Fruit fly (Drosophila melanogaster) ovary, adult (tissue): ENCODE measurements around the gene eEF1delta.

Experiments used
- CG17801 ChIP-seq: fragments of 200-800 bp; optimal IDR thresholded peaks from 2 replicates; lab custom pipeline; 2019; ENCODE audit warnings: missing biosample characterization, mild to moderate bottlenecking, missing genetic modification characterization, moderate library complexity; ENCODE audit not compliant: partially characterized antibody

The eEF1delta gene

DNA sequence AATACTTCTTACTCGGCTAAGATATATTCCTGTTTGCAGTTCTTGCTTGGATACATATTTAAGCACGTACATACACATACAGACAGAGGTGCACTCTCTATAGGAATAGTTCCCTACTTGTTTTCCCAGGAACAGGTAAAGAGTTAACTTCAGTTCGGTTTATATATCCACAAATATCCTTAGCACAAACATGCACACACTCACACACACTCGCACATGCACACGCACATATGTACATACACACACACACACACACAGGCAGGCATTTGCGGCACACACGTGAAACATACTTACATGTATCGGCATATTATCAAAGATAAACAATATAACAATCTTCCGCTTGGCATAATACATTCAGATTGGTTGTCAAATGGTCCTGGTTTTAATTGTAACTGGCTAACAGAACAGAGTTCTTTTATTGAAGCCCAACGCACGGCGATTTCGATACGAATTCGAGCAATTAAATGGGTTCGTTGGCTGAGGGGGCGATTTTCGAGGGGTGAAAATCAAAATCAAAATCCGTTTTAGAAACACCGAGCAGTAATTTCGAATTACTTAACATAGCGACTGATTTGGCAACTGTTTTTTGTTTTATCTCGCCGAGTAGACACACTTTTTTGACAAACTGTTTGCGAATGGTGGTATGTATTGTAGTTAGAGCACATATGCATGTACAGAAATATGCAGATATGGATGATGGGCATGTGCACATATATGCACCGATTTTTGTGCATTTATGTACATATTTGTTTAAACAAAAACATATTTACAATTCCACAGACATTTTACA, 27.8 kb downstream of the eEF1delta start:
- no peak for TF ChIP-seq CG17801 (GFP tag; lab: Kevin White, UChicago)

DNA sequence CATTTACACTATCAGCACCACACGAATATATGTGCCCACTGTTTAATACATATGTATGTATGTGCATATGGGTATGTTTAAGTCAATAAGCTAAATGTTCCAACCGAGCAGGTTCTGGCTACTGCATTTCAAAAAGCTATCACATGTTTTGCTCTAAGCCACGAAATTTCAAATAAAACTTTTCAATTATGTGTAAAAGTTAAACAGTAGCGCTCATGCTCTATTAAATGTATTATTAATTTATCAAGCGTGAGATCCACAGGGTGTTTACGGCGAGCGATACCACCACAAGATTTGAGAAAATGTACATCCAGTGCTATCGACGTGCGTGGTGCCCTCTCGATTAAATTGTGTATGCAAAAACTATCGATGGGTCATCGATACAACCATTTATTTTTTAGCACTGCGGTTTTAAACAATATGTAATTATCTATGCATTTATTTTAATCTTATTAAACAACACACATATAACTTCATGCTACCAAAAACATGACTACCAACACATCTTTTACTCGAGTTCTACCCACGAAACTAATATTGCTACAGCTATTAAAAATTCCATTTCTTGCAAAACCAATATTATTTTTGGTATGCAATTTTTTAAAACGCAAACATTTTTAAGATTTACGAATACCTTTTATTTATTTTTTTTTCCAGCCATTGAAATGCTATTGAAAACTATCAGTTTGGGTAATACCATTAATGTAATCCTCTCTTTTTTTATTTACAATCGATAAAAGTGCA, 28.6 kb downstream of the eEF1delta start, which contains the start of gene Pten:
TSS of gene Pten (minus strand) at position 300 of the 744 bp plus-strand sequence.
- TF ChIP-seq CG17801 (GFP tag; lab: Kevin White, UChicago), result peak; percentile 26

DNA sequence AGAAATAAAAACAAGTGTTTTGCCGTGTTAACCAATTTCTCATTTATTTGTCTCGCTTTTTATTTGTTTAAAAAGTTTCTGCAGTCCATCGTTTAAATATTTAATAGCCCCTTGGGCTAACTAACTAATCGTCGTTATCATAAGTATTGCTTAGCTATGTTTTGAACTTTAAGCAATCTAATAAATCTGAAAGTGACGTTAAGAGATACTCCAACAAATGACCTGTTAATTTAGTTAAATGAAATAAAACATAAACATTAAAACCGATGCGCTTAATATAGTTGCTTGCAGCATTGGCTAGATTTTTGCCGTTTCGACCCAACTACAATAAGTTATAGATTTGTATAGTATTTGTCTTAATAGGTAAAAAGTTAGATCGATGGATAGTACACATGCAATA, 29.5 kb downstream of the eEF1delta start:
- TF ChIP-seq CG17801 (GFP tag; lab: Kevin White, UChicago), result no peak

DNA sequence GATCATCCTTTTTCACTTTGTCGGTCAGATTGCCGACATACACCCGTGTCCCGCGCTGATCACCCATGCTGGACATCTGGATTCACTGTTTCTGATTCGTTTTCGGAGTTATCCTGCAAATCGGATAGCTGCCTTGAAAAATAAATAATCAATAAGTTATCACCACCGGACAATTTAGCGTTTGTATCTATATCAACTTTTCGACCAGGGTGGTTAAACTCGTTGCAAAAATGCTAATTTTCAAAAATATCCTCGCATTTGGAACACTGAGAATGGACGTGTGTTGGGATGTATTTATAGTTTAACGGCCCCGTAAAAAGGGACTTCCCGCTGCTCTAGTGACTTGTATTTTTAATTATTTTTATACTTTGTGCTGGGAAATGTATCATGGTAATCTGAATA, 31.0 kb downstream of the eEF1delta start, which contains the start of gene Rsf1:
TSS of gene Rsf1 (minus strand) at position 212 of the 402 bp plus-strand sequence.
- no peak for TF ChIP-seq CG17801 (GFP tag; lab: Kevin White, UChicago)

DNA sequence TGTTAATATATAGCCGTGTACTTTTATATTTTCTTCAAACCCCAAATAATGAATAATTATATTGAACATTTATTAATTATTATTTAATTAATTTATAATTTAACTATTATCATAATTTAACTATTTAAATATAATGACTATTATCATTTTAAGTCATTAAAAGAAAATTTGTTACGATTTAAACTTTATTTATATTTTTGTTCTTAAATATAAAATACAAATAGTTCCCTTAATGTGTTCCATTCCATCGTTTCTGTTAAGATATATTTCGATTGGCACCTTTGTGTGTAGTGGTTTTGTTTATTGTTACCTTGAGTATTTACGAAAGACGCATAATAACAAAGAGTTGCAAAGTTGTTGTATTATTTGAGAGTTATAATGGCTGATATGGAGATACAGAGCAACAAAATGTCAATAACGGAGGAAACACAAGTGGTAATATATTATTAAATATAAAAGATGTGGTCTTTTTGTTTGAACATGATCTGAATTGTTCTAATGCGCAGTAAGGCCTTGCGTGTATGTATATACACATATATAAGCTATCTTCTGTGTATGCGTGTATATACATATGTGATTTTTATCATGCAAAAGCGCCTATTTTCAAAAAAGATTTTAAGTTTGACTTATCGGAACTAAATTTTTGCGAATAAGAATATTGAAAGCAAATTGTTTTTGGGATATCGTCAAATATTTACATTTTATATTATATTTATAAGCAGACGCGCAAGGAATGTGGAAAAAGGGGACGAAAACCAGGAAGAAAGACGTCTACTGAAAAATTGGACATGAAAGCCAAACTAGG, 31.7 kb downstream of the eEF1delta start, which contains the start of gene REPTOR-BP:
TSS of gene REPTOR-BP (plus strand) at position 296 of the 805 bp plus-strand sequence.
- TF ChIP-seq CG17801 (GFP tag; lab: Kevin White, UChicago), result no peak

DNA sequence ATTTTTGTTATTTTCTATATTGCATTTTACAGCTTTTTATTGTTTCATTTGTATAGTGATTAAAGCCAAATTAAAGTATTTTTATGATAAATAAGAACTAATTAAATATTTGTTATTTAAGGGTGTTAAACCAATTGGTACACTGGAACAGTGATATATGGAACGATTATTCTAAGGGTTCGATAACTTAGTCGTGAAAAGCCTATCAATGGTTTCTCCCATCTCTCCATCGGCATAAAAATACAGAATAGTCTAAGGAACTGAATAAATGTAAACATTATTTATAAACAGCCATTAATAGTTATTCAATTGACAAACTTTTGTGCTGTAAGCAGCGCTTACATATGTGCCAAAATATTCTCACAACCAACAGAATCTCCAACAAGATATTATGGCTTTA, 32.8 kb downstream of the eEF1delta start, which contains the start of gene Mob3:
TSS of gene Mob3 (plus strand) at position 208 of the 400 bp plus-strand sequence.
- TF ChIP-seq CG17801 (GFP tag; lab: Kevin White, UChicago), result peak; percentile 21

DNA sequence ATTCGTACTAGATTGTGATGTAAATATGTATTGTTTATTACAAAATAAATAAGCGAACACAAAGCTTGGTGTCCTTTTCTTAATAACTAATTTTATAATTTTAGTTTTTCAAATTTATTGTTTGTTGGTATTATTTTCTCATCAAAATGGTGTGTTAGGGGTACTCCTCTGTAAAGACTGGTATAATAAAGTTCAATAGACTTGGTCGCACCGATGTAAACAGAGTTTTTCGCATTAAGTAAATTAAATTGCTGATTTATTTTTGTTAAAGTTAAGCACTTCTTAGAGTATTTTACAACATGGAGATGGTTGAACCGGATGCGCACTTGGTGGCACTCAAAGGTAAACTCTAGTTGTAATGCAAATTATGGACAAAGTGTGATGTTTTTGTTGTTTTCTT, 34.2 kb downstream of the eEF1delta start, which contains the start of gene CG4953:
TSS of gene CG4953 (plus strand) at position 193 of the 400 bp plus-strand sequence.
- TF ChIP-seq CG17801 (GFP tag; lab: Kevin White, UChicago), result no peak

DNA sequence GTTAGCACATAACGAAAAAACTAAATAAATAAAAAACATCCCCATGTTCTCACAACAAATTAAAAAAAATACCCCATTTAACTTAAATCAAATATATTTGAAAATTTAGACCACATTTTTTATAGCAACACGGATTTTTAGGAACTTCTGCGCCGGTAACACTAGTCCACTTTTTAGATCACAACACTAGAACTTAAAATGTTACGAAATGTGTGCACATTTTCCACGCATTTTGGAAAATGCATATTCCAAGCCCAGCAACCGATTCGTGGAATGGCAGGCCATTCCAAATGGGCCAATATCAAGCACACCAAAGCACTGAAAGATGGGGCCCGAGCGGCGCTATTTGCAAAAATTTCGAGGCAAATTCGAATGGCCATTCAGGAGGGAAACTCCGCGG, 36.4 kb downstream of the eEF1delta start, which contains the start of gene CG4957:
TSS of gene CG4957 (plus strand) at position 185 of the 400 bp plus-strand sequence.
- TF ChIP-seq CG17801 (GFP tag; lab: Kevin White, UChicago), result no peak

DNA sequence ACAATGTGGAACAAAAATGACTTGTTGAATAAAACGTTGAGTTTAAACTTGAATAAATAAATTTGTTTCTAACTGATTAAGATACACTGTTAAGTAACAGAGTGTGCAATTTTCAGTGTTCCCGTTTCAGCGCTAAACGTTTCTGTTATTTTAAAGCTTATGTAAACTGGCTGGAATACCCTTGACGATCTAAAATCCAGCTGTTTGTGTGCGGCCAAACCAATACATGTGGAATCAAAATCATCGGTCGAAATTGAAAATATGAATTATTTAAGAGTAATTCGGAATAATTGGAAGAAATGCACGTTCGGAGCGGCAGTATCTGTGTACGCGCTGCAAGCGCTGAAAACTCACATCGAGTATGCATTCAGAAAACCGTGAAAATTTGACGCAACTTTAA, 37.5 kb downstream of the eEF1delta start, which contains the start of gene Mulk:
TSS of gene Mulk (plus strand) at position 198 of the 400 bp plus-strand sequence.
- no peak for TF ChIP-seq CG17801 (GFP tag; lab: Kevin White, UChicago)

DNA sequence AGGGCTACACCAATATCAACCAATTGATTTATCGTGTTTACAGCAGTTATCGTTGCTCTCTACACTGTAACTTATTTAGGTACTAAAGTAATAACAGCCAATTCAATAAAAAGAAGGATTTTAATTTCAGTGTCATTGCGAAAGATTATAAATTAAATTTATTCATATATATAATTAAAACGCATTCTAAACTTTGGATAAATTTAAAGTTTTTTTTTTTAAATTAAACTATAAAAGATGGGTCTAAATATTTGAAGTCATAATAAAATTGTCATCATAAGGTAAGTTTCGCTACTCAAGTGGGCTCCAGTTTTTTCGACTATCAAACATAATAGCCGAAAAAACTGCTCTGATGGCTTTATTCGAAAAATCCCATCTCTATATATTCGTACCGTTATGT, 39.9 kb downstream of the eEF1delta start, which contains the start of gene trk:
TSS of gene trk (minus strand) at position 101 of the 400 bp plus-strand sequence.
- TF ChIP-seq CG17801 (GFP tag; lab: Kevin White, UChicago), result peak; percentile 34

DNA sequence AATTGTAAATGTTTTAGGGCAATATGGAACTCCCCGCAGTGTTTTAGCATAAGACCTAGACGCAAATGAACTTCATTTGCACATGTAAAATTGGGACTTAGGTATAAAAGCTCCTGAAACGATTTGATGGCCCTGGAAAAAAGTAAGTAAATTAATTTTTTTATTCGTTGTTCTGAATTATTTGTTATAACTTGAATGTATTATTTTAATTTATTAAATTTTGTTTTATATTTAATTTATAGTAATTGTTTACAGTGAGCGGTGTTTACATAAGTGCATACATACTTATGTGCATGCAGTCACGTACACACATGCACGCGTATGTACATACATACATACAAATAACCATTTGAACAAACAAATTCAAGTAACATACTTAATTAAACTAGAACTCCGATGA, 44.1 kb downstream of the eEF1delta start:
- TF ChIP-seq CG17801 (GFP tag; lab: Kevin White, UChicago), result peak; percentile 79

DNA sequence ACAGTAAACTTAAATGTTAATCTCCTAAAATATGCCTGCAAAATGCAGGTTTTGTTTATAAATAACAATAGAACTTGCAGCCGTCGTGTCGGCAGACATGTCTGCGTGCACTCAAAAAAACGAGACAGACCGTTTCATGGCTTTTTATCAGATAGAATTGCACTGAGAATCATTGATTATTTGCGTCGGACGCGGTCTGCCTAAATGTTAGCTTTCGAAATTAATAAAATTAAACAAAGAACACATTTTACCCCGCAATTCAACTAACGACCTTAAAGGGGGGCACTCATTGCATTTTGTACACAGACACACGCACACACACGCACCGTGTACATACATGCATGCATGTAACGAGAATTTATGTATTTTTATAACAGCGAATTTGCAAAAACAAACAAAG, 44.5 kb downstream of the eEF1delta start:
- TF ChIP-seq CG17801 (GFP tag; lab: Kevin White, UChicago), result no peak

DNA sequence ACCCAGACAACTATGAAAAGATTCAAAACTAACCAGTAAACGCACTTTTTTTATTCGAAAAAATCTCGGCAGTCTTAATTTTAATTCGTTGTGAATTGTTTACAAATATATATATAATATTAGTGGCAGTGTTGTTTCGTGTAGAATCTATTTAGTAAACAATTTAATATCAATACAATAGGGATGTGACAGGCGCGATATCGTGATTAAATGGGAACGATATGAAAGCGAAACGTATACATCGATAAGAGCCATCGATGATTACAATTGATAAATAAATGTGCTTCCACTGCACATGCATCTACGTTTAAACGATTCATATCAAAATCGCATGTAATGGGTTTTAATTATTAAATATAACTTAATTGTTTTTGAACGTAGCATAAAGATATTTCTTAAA, 45.1 kb downstream of the eEF1delta start:
- TF ChIP-seq CG17801 (GFP tag; lab: Kevin White, UChicago), result peak; percentile 37

DNA sequence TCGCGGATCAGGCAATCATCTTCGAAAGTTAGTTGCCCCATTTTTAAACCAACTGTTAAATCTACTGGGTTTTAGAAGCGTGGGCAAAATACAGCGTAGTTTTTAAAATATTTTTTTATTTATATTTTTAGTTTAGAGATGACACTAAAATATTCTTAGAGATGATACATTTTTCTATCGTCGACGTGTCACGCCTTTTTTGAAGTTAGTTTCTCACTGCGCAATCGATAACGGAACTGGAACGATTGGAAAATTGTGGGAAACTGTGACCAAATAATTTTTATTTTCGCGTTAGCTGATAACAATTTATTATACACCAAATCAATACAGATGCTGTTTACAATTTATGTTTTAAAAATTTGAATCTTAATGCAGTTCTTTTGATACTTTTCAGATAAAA, 46.4 kb downstream of the eEF1delta start, which contains the start of gene Utx:
TSS of gene Utx (minus strand) at position 154 of the 400 bp plus-strand sequence.
- TF ChIP-seq CG17801 (GFP tag; lab: Kevin White, UChicago), result peak; percentile 26
